Fruit fly (Drosophila melanogaster) whole organism, wandering third instar larva: ENCODE results near the gene agt.
A peak's percentile ranks its signal among the peaks of the same experiment; 100 is the strongest.

Experiments used
- Abd-B ChIP-seq: fragments of >200 bp; optimal IDR thresholded peaks from 2 replicates; lab custom pipeline; 2017; ENCODE audit warnings: missing biosample characterization, missing genetic modification characterization
- CG9705 ChIP-seq: fragments of 200-800 bp; sonication (Bioruptor generic); optimal IDR thresholded peaks from 2 replicates; lab custom pipeline; 2018; ENCODE audit warnings: missing biosample characterization, mild to moderate bottlenecking, missing genetic modification characterization
- CrebA ChIP-seq: fragments of 200-800 bp; sonication (Bioruptor generic); optimal IDR thresholded peaks from 2 replicates; lab custom pipeline; 2016; ENCODE audit warnings: missing biosample characterization, mild to moderate bottlenecking, missing genetic modification characterization, borderline replicate concordance
- Dfd ChIP-seq: fragments of >200 bp; optimal IDR thresholded peaks from 2 replicates; lab custom pipeline; 2017; ENCODE audit warnings: missing biosample characterization, missing genetic modification characterization
- GATAd ChIP-seq: sonication (Bioruptor generic); optimal IDR thresholded peaks from 2 replicates; lab custom pipeline; 2016; ENCODE audit warnings: missing biosample characterization, missing genetic modification characterization
- Hnf4 ChIP-seq: fragments of 200-800 bp; sonication (Bioruptor generic); optimal IDR thresholded peaks from 2 replicates; lab custom pipeline; 2016; ENCODE audit warnings: missing biosample characterization, mild to moderate bottlenecking, missing genetic modification characterization
- Hr78 ChIP-seq: fragments of >200 bp; optimal IDR thresholded peaks from 2 replicates; lab custom pipeline; 2017; ENCODE audit warnings: missing biosample characterization, missing genetic modification characterization
- Hr83 ChIP-seq: fragments of 200-300 bp; sonication (Bioruptor generic); optimal IDR thresholded peaks from 2 replicates; lab custom pipeline; 2016; ENCODE audit warnings: missing biosample characterization, mild to moderate bottlenecking, missing genetic modification characterization, moderate library complexity; ENCODE audit not compliant: poor library complexity, severe bottlenecking
- Jra ChIP-seq: sonication (Bioruptor generic); optimal IDR thresholded peaks from 2 replicates; lab custom pipeline; 2016; ENCODE audit warnings: missing biosample characterization, missing genetic modification characterization
- N ChIP-seq: fragments of >200 bp; optimal IDR thresholded peaks from 2 replicates; lab custom pipeline; 2018; ENCODE audit warnings: missing biosample characterization, missing external identifiers, missing genetic modification characterization
- OdsH ChIP-seq: fragments of 200-800 bp; sonication (Bioruptor generic); optimal IDR thresholded peaks from 2 replicates; lab custom pipeline; 2016; ENCODE audit warnings: missing biosample characterization, mild to moderate bottlenecking, missing genetic modification characterization
- Rel ChIP-seq, 2 experiments: fragments of 200-800 bp; sonication (Bioruptor generic) in 1 of 2; optimal IDR thresholded peaks; 2 replicates in 1 of 2; 3 replicates in 1 of 2; lab custom pipeline; 2016 to 2019; ENCODE audit warnings: mild to moderate bottlenecking in 2 of 2, missing biosample characterization in 2 of 2, missing genetic modification characterization in 2 of 2, moderate library complexity in 1 of 2
- Sp1 ChIP-seq: fragments of 200-800 bp; sonication (Bioruptor generic); optimal IDR thresholded peaks from 3 replicates; lab custom pipeline; 2019; ENCODE audit warnings: missing biosample characterization, mild to moderate bottlenecking, missing genetic modification characterization, moderate library complexity
- br ChIP-seq: fragments of 200-800 bp; sonication (Bioruptor generic); optimal IDR thresholded peaks from 2 replicates; lab custom pipeline; 2016; ENCODE audit warnings: missing biosample characterization, missing genetic modification characterization
- brk ChIP-seq: fragments of 200-800 bp; sonication (Bioruptor generic); optimal IDR thresholded peaks from 2 replicates; lab custom pipeline; 2016; ENCODE audit warnings: missing biosample characterization, mild to moderate bottlenecking, missing genetic modification characterization
- dl ChIP-seq, 2 experiments: fragments of 175-275, 200-275 bp in 1 of 2; fragments of 200-275 bp in 1 of 2; sonication (Bioruptor generic); optimal IDR thresholded peaks; lab custom pipeline; 2018; ENCODE audit warnings: mild to moderate bottlenecking in 2 of 2, missing biosample characterization in 2 of 2, missing genetic modification characterization in 2 of 2, moderate library complexity in 2 of 2; ENCODE audit not compliant: partially characterized antibody in 2 of 2, insufficient read depth in 1 of 2
- dmrt93B ChIP-seq: fragments of 200-800 bp; sonication (Bioruptor generic); optimal IDR thresholded peaks from 2 replicates; lab custom pipeline; 2018; ENCODE audit warnings: missing biosample characterization, mild to moderate bottlenecking, missing genetic modification characterization
- dsf ChIP-seq: sonication (Bioruptor generic); optimal IDR thresholded peaks from 2 replicates; lab custom pipeline; 2016; ENCODE audit warnings: missing biosample characterization, missing genetic modification characterization, borderline replicate concordance
- ey ChIP-seq: fragments of 200-800 bp; sonication (Bioruptor generic); optimal IDR thresholded peaks from 2 replicates; lab custom pipeline; 2016; ENCODE audit warnings: missing biosample characterization, missing genetic modification characterization
- foxo ChIP-seq, 2 experiments: fragments of 200-800 bp; sonication (Bioruptor generic); optimal IDR thresholded peaks; 2 replicates in 1 of 2; 3 replicates in 1 of 2; lab custom pipeline; 2016 to 2017; ENCODE audit warnings: missing biosample characterization in 2 of 2, missing genetic modification characterization in 2 of 2
- fru ChIP-seq: fragments of 200-800 bp; sonication (Bioruptor generic); optimal IDR thresholded peaks from 3 replicates; lab custom pipeline; 2016; ENCODE audit warnings: missing biosample characterization, mild to moderate bottlenecking, missing genetic modification characterization
- h ChIP-seq: fragments of 200-800 bp; sonication (Bioruptor generic); optimal IDR thresholded peaks from 3 replicates; lab custom pipeline; 2016; ENCODE audit warnings: missing biosample characterization, mild to moderate bottlenecking, missing genetic modification characterization
- pan ChIP-seq: fragments of >200 bp; optimal IDR thresholded peaks from 2 replicates; lab custom pipeline; 2017
- rgr ChIP-seq: fragments of 200-800 bp; sonication (Bioruptor generic); optimal IDR thresholded peaks from 3 replicates; lab custom pipeline; 2016; ENCODE audit warnings: missing biosample characterization, mild to moderate bottlenecking, missing genetic modification characterization
- sage ChIP-seq: fragments of 200-800 bp; sonication (Bioruptor generic); optimal IDR thresholded peaks from 2 replicates; lab custom pipeline; 2016; ENCODE audit warnings: missing biosample characterization, mild to moderate bottlenecking, missing genetic modification characterization
- tai ChIP-seq: sonication (Bioruptor generic); optimal IDR thresholded peaks from 2 replicates; lab custom pipeline; 2016; ENCODE audit warnings: missing biosample characterization, missing genetic modification characterization

The agt gene

dm6 chr3R:6667245-6667644 is 7.3 kb upstream of the agt start:
- TF ChIP-seq Hnf4 (GFP tag; lab: Kevin White, UChicago) (no peak), dl (GFP tag; optimal IDR thresholded peaks at IDR 0.05; lab: Kevin White, UChicago; ENCODE audit: insufficient read depth in 1 of 2, partially characterized antibody in 2 of 2) (no peak), Dfd (GFP tag; lab: Kevin White, UChicago) (no peak), Sp1 (GFP tag; lab: Kevin White, UChicago) (no peak), N (no peak), GATAd (GFP tag; lab: Kevin White, UChicago) (no peak), Hr78 (GFP tag; lab: Kevin White, UChicago) (no peak)

DNA sequence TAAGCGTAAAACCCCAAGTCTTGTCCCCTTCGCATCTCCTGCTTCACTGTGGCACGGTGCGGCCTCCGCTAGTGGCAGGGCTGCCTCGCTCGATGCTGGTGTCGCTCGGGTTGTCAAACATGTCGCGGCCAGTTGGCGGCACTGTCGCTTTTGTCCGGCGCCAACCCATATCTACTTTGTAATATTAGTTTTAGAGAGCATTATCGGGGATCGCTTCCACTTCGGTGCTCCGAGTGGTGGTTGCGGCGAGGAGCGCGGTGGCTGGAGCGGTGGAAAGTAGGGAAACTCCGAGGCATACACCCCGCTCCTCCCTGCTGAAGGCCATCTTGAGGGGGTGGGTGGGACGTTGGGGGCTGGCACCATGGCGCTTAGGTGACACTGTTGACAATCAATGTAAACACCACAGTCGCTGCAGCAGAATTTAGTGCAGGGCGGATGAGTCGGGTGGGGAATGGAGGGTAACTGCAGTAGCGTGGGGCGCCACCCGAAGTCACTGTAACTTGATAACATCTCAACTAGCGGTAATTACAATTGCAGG is 5.3 kb upstream of the agt start:
- TF ChIP-seq Rel (GFP tag; optimal IDR thresholded peaks at IDR 0.05; lab: Kevin White, UChicago) (no peak), Rel (tag; optimal IDR thresholded peaks at IDR 0.05; lab: Kevin White, UChicago) (no peak), N (no peak), Jra (GFP tag; lab: Kevin White, UChicago) (no peak), Hr83 (GFP tag; lab: Kevin White, UChicago) (no peak), dsf (GFP tag; lab: Kevin White, UChicago) (no peak), ey (GFP tag; lab: Kevin White, UChicago) (no peak), tai (GFP tag; lab: Kevin White, UChicago) (no peak)

DNA sequence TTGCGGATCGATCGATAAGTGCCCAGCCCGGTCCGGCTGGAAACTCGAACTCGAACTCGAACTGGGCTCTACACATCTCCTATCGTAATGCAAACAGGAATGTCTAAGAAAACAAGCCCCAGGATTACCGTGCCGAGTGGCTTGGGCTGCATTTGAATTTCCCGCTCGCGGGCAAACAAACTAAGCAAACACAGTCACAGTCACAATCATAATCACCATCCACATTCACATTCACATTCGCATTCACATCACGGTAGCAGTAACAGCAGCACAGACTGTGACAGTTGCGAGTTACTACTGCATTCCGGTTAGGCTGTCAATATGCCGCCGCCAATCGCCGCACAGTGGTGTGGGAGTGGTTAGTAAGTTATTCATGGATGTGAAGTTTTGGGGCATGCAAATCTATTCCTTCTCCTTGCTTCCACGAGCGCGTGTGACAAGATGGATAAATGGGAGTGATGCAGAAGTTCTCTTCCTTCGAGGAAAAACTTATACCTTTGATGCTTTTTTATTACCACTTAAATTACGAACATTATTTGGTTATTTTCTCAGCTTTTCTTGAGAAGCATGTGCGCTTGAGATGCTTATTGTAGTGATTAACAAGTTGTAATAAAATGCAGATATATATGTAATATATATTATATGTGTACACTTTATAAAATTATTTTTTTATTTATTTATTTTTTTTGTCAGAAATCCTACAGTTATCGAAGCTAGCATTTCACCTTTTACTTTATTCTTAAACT is 4.6 kb upstream of the agt start:
- no peak for TF ChIP-seq pan (lab: Kevin White, UChicago)
- no peak for TF ChIP-seq dmrt93B
- TF ChIP-seq rgr (GFP tag; lab: Kevin White, UChicago) = no peak
- no peak for TF ChIP-seq Sp1 (GFP tag; lab: Kevin White, UChicago)
- TF ChIP-seq GATAd (GFP tag; lab: Kevin White, UChicago) = no peak
- TF ChIP-seq h (GFP tag; lab: Kevin White, UChicago) = no peak
- no peak for TF ChIP-seq Jra (GFP tag; lab: Kevin White, UChicago)
- no peak for TF ChIP-seq Rel (GFP tag; optimal IDR thresholded peaks at IDR 0.05; lab: Kevin White, UChicago)
- no peak for TF ChIP-seq Rel (tag; optimal IDR thresholded peaks at IDR 0.05; lab: Kevin White, UChicago)
- no peak for TF ChIP-seq Abd-B
- TF ChIP-seq CrebA (GFP tag; lab: Kevin White, UChicago) = no peak
- TF ChIP-seq brk (GFP tag; lab: Kevin White, UChicago) = no peak
- no peak for TF ChIP-seq OdsH (GFP tag; lab: Kevin White, UChicago)
- no peak for TF ChIP-seq CG9705 (GFP tag; lab: Kevin White, UChicago)
- TF ChIP-seq fru (GFP tag; lab: Kevin White, UChicago) = no peak

DNA sequence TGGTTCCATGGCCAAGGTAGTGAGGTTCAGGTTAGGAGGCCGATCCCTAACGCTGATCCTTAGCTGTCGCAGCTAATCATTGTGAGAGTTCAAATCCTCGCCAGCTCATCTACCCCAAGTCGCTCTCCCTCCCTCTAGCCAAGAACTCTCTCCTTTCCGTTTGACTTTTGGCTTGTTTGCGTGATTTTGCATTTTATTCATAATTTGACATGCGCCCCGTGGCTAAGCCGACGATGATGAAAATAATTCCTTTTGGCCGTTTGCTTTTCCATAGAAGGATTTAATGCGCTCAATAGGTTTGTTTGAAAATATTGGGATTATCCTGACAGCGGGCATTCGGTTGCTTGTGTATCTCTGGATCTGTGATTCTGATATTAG is 3.4 kb upstream of the agt start:
- TF ChIP-seq sage (GFP tag; lab: Kevin White, UChicago) (no peak), pan (lab: Kevin White, UChicago) (no peak), Hr83 (GFP tag; lab: Kevin White, UChicago) (no peak), foxo (GFP tag; optimal IDR thresholded peaks at IDR 0.05; lab: Kevin White, UChicago) (no peak), CG9705 (GFP tag; lab: Kevin White, UChicago) (no peak), dl (GFP tag; optimal IDR thresholded peaks at IDR 0.05; lab: Kevin White, UChicago; ENCODE audit: insufficient read depth in 1 of 2, partially characterized antibody in 2 of 2) (no peak), Abd-B (no peak), dsf (GFP tag; lab: Kevin White, UChicago) (no peak)

DNA sequence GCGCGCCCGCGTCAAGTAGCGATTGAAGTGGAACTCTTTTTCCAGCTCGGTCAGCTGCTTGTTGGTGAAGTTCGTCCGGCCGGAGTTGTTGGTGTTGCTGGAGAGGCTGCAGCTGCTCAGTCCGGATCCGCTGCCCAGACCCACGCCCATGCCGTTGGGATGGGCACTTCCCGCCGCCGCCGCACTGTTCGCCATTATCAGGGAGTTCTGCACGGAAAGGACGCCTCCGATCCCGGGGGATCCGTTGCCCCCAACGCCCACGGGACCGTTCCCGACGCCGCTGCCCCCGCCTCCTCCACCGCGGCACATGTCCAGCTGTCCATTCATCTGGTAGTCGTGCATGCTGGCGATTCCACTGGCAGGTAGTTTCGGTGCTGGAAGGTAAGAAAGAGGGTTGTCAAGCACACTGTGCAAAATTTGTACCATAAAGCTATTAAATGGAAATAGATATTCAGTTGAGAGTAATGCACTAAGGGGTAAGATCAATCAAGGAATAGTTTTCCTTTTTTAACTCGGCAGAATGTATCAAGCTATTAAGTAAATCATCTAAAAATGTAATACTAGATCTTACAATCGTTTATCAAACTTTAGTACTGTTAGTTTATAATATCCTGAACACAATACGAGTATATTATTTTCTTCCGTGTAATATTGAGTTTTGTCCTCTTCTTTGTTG is 2.9 kb upstream of the agt start:
- no peak for TF ChIP-seq br (GFP tag; lab: Kevin White, UChicago)
- TF ChIP-seq tai (GFP tag; lab: Kevin White, UChicago) = no peak
- no peak for TF ChIP-seq rgr (GFP tag; lab: Kevin White, UChicago)
- no peak for TF ChIP-seq Abd-B
- TF ChIP-seq Dfd (GFP tag; lab: Kevin White, UChicago) = peak; percentile 98
